Worm (Caenorhabditis elegans): ENCODE measurements around the gene M03F8.1.

M03F8.1 gene

ce11 chrV:5954747-5955146, 3.5 kb downstream of the M03F8.1 start, which contains the start of gene M03F8.6:
Gene M03F8.6, minus strand, starts transcription at chrV:5954847.
- TF ChIP-seq ceh-62 (tag; optimal IDR thresholded peaks at IDR 0.05): no peak
- TF ChIP-seq hlh-11 (tag; optimal IDR thresholded peaks at IDR 0.05): no peak
- no peak for TF ChIP-seq arid-1 (GFP tag; conservative IDR thresholded peaks at IDR 0.05)
- TF ChIP-seq aha-1 (tag): peak; percentile 42
- TF ChIP-seq nhr-102 (tag; optimal IDR thresholded peaks at IDR 0.05): no peak
- no peak for TF ChIP-seq madf-5 (GFP tag; IDR thresholded peaks at IDR 0.05)

ce11 chrV:5955627-5956026, 4.4 kb downstream of the M03F8.1 start:
- TF ChIP-seq lir-3 (tag; optimal IDR thresholded peaks at IDR 0.05) (no peak), ztf-7 (tag; optimal IDR thresholded peaks at IDR 0.05) (no peak), hmg-1.1 (GFP tag; IDR thresholded peaks at IDR 0.05) (no peak), skn-1 (tag; optimal IDR thresholded peaks at IDR 0.05) (no peak), zfp-3 (GFP tag; conservative IDR thresholded peaks at IDR 0.05) (no peak), hlh-11 (tag; optimal IDR thresholded peaks at IDR 0.05) (no peak), ces-1 (GFP tag; optimal IDR thresholded peaks at IDR 0.05) (peak; percentile 36), T26A8.4 (GFP tag; IDR thresholded peaks at IDR 0.05) (no peak), dmd-6 (GFP tag; IDR thresholded peaks at IDR 0.05) (no peak), nhr-10 (tag; optimal IDR thresholded peaks at IDR 0.05) (no peak), nhr-48 (tag; optimal IDR thresholded peaks at IDR 0.05) (no peak), unc-62 (GFP tag; optimal IDR thresholded peaks at IDR 0.05 in 1 of 2) (peak in 1 of 2 experiments; percentile 5), unc-62 (tag; optimal IDR thresholded peaks at IDR 0.05) (no peak), ceh-62 (tag; optimal IDR thresholded peaks at IDR 0.05) (no peak)

ce11 chrV:5961516-5961915, 10.3 kb downstream of the M03F8.1 start, which contains the start of gene mcp-1:
Gene mcp-1, plus strand, starts transcription at chrV:5961807.
- no peak for TF ChIP-seq dmd-8 (GFP tag; IDR thresholded peaks at IDR 0.05)
- TF ChIP-seq lsy-2 (tag; optimal IDR thresholded peaks at IDR 0.05): no peak
- peak; percentile 33; the same call in 1 of the 2 replicates for TF ChIP-seq ctbp-1 (GFP tag; IDR thresholded peaks at IDR 0.05)
- TF ChIP-seq rbr-2 (tag; optimal IDR thresholded peaks at IDR 0.05): no peak
- no peak for TF ChIP-seq zip-2 (tag; optimal IDR thresholded peaks at IDR 0.05)
- peak; percentile 67 for TF ChIP-seq ces-1 (GFP tag; optimal IDR thresholded peaks at IDR 0.05)
- 0 out of 2 replicates have a peak, but pooled peaks have one; percentile 7 for TF ChIP-seq hmg-1.1 (GFP tag; IDR thresholded peaks at IDR 0.05)
- TF ChIP-seq hif-1 (tag; optimal IDR thresholded peaks at IDR 0.05): peak in 1 of 2 experiments; percentile 49
- no peak for TF ChIP-seq nhr-11 (tag; optimal IDR thresholded peaks at IDR 0.05)
- TF ChIP-seq fkh-10 (GFP tag; optimal IDR thresholded peaks at IDR 0.05): peak; percentile 81
- TF ChIP-seq hlh-30 (tag; optimal IDR thresholded peaks at IDR 0.05; ENCODE audit: insufficient read depth): peak; percentile 44
- TF ChIP-seq F49E8.2 (tag; optimal IDR thresholded peaks at IDR 0.05; ENCODE audit: borderline replicate concordance): no peak
- TF ChIP-seq ZK546.5 (tag; optimal IDR thresholded peaks at IDR 0.05): no peak

ce11 chrV:5963092-5963491, 11.9 kb downstream of the M03F8.1 start:
- no peak for TF ChIP-seq zfp-3 (GFP tag; conservative IDR thresholded peaks at IDR 0.05)
- no peak for TF ChIP-seq ztf-7 (tag; optimal IDR thresholded peaks at IDR 0.05)
- TF ChIP-seq aly-2 (tag; optimal IDR thresholded peaks at IDR 0.05): no peak
- no peak for TF ChIP-seq T20F7.1 (GFP tag; optimal IDR thresholded peaks at IDR 0.05)
- TF ChIP-seq ZK546.5 (tag; optimal IDR thresholded peaks at IDR 0.05): no peak
- no peak for TF ChIP-seq F44E2.7 (GFP tag; IDR thresholded peaks at IDR 0.05)
- TF ChIP-seq daf-16 (GFP tag; optimal IDR thresholded peaks at IDR 0.05): no peak
- no peak for TF ChIP-seq daf-16 (tag; optimal IDR thresholded peaks at IDR 0.05)
- TF ChIP-seq mxl-3 (GFP tag; optimal IDR thresholded peaks at IDR 0.05): no peak
- TF ChIP-seq attf-4 (tag; optimal IDR thresholded peaks at IDR 0.05): no peak
- TF ChIP-seq ceh-62 (tag; optimal IDR thresholded peaks at IDR 0.05): no peak
- TF ChIP-seq nhr-111 (GFP tag; optimal IDR thresholded peaks at IDR 0.05): no peak
- no peak for TF ChIP-seq tra-1 (GFP tag; IDR thresholded peaks at IDR 0.05)
- no peak for TF ChIP-seq mdl-1 (tag; optimal IDR thresholded peaks at IDR 0.05)
- TF ChIP-seq egl-27 (tag; optimal IDR thresholded peaks at IDR 0.05): no peak
- no peak for TF ChIP-seq ceh-28 (tag; optimal IDR thresholded peaks at IDR 0.05)
- TF ChIP-seq ces-1 (GFP tag; optimal IDR thresholded peaks at IDR 0.05): no peak
- no peak for TF ChIP-seq daf-12 (tag; optimal IDR thresholded peaks at IDR 0.05)
